Fruit fly (Drosophila melanogaster): ENCODE measurements around the gene Pcyt2.

Pcyt2 gene

dm6 chr3L:1586266-1587054 lies 33.2 kb downstream of the Pcyt2 start:
- TF ChIP-seq Fer3 (tag; optimal IDR thresholded peaks at IDR 0.05), result peak; percentile 8
- TF ChIP-seq MESR4 (GFP tag; optimal IDR thresholded peaks at IDR 0.05), result no peak
- peak; percentile 69 for TF ChIP-seq mirr (GFP tag; optimal IDR thresholded peaks at IDR 0.05)
- TF ChIP-seq fru (optimal IDR thresholded peaks at IDR 0.05), result no peak
- TF ChIP-seq Blimp-1 (GFP tag; optimal IDR thresholded peaks at IDR 0.05), result peak; percentile 15
- no peak for TF ChIP-seq unpg (GFP tag; optimal IDR thresholded peaks at IDR 0.05)
- no peak for TF ChIP-seq kay (GFP tag; optimal IDR thresholded peaks at IDR 0.05)
- no peak for TF ChIP-seq CG9817 (tag; optimal IDR thresholded peaks at IDR 0.05)
- no peak for TF ChIP-seq lilli (GFP tag; optimal IDR thresholded peaks at IDR 0.05)
- TF ChIP-seq lbe (GFP tag; optimal IDR thresholded peaks at IDR 0.05), result peak; percentile 78
- TF ChIP-seq aop (GFP tag; IDR thresholded peaks at IDR 0.05), result no peak
- TF ChIP-seq onecut (GFP tag; IDR thresholded peaks at IDR 0.05), result peak; percentile 31; the same call in 1 of the 2 replicates
- TF ChIP-seq HmgD (GFP tag; optimal IDR thresholded peaks at IDR 0.05), result no peak
- no peak for TF ChIP-seq Sry-δ (GFP tag; optimal IDR thresholded peaks at IDR 0.05)
- no peak for TF ChIP-seq CG8290 (GFP tag; optimal IDR thresholded peaks at IDR 0.05)
- peak in 1 of 2 experiments; percentile 37 for TF ChIP-seq CG8290 (tag; optimal IDR thresholded peaks at IDR 0.05)
- no peak for TF ChIP-seq CG9215 (GFP tag; IDR thresholded peaks at IDR 0.05)
- TF ChIP-seq CG16863 (GFP tag; optimal IDR thresholded peaks at IDR 0.05), result no peak
- TF ChIP-seq ftz-f1 (GFP tag; optimal IDR thresholded peaks at IDR 0.05), result peak; percentile 9
- TF ChIP-seq Hand (GFP tag; optimal IDR thresholded peaks at IDR 0.05), result no peak
- TF ChIP-seq crp (GFP tag; optimal IDR thresholded peaks at IDR 0.05), result no peak
- TF ChIP-seq Dref (GFP tag; IDR thresholded peaks at IDR 0.05), result no peak
- no peak for TF ChIP-seq Hmx (GFP tag; optimal IDR thresholded peaks at IDR 0.05)
- TF ChIP-seq CG6683 (GFP tag; optimal IDR thresholded peaks at IDR 0.05), result peak; percentile 4
- no peak for TF ChIP-seq CG7786 (GFP tag; optimal IDR thresholded peaks at IDR 0.05)
- TF ChIP-seq Asciz (GFP tag; optimal IDR thresholded peaks at IDR 0.05), result no peak
- no peak for TF ChIP-seq tin (GFP tag; optimal IDR thresholded peaks at IDR 0.05)
- TF ChIP-seq Kr (GFP tag; optimal IDR thresholded peaks at IDR 0.05), result no peak
- no peak for TF ChIP-seq CG15073 (GFP tag; optimal IDR thresholded peaks at IDR 0.05)
- no peak for TF ChIP-seq CG6689 (GFP tag; IDR thresholded peaks at IDR 0.05)
- TF ChIP-seq CG6813 (GFP tag; optimal IDR thresholded peaks at IDR 0.05), result peak; percentile 53
- no peak for TF ChIP-seq CG17361 (GFP tag; IDR thresholded peaks at IDR 0.05)
- no peak for TF ChIP-seq CG18011 (GFP tag; optimal IDR thresholded peaks at IDR 0.05)
- no peak for TF ChIP-seq Ets97D (GFP tag; optimal IDR thresholded peaks at IDR 0.05)
- TF ChIP-seq CG42726 (GFP tag; IDR thresholded peaks at IDR 0.05; ENCODE audit: partially characterized antibody), result no peak; the same call in 1 of the 2 replicates
- TF ChIP-seq ewg (GFP tag; optimal IDR thresholded peaks at IDR 0.05), result no peak
- peak; percentile 38 for TF ChIP-seq BtbVII (GFP tag; optimal IDR thresholded peaks at IDR 0.05)
- peak; percentile 56 for TF ChIP-seq CG7987 (GFP tag; optimal IDR thresholded peaks at IDR 0.05)
- TF ChIP-seq z (GFP tag; IDR thresholded peaks at IDR 0.05), result peak; percentile 99
- TF ChIP-seq Doc2 (GFP tag; IDR thresholded peaks at IDR 0.05), result no peak
- TF ChIP-seq gsb-n (tag; optimal IDR thresholded peaks at IDR 0.05), result no peak
- TF ChIP-seq cg (GFP tag; optimal IDR thresholded peaks at IDR 0.05), result peak; percentile 39
- no peak for TF ChIP-seq fu2 (GFP tag; optimal IDR thresholded peaks at IDR 0.05)
- TF ChIP-seq ind (GFP tag; optimal IDR thresholded peaks at IDR 0.05), result no peak
- TF ChIP-seq nerfin-2 (GFP tag; IDR thresholded peaks at IDR 0.05; ENCODE audit: partially characterized antibody), result no peak; the same call in 1 of the 2 replicates
- peak; percentile 32 for TF ChIP-seq CG18599 (GFP tag; optimal IDR thresholded peaks at IDR 0.05)
- TF ChIP-seq CG14710 (tag; optimal IDR thresholded peaks at IDR 0.05), result no peak
- no peak for TF ChIP-seq CG15696 (tag; optimal IDR thresholded peaks at IDR 0.05)
- TF ChIP-seq CG1792 (GFP tag; optimal IDR thresholded peaks at IDR 0.05), result no peak
- TF ChIP-seq CG5953 (GFP tag; IDR thresholded peaks at IDR 0.05), result no peak

Data from whole organism, embryonic.